Worm (Caenorhabditis elegans) whole organism, mixed stage, embryonic: Measurements from ENCODE around the gene srd-20.

Source experiments
- ceh-39 ChIP-seq: fragments of 150-350 bp; optimal IDR thresholded peaks from 2 replicates; lab custom pipeline; 2014; ENCODE audit warnings: missing biosample characterization, missing genetic modification characterization
- elt-1 ChIP-seq: sonication (generic microtip); optimal IDR thresholded peaks from 2 replicates; lab custom pipeline; 2017; ENCODE audit warnings: missing genetic modification characterization, mild to moderate bottlenecking, missing compliant biosample characterization, antibody characterized with exemption, moderate library complexity, borderline replicate concordance; ENCODE audit not compliant: insufficient read depth
- lin-13 ChIP-seq: fragments of 150-350 bp; optimal IDR thresholded peaks from 2 replicates; lab custom pipeline; 2014; ENCODE audit warnings: missing biosample characterization, missing genetic modification characterization
- lin-32 ChIP-seq: fragments of 200-800 bp; sonication (Bioruptor generic); optimal IDR thresholded peaks from 2 replicates; lab custom pipeline; 2018; ENCODE audit warnings: mild to moderate bottlenecking, missing genetic modification characterization, missing compliant biosample characterization
- lsy-2 ChIP-seq: fragments of 150-350 bp; optimal IDR thresholded peaks from 2 replicates; lab custom pipeline; 2014; ENCODE audit warnings: missing biosample characterization, missing genetic modification characterization
- mep-1 ChIP-seq: fragments of 150-350 bp; optimal IDR thresholded peaks from 2 replicates; lab custom pipeline; 2017; ENCODE audit warnings: missing biosample characterization, missing genetic modification reagents, missing genetic modification characterization, inconsistent platforms
- nhr-237 ChIP-seq: fragments of 150-350 bp; optimal IDR thresholded peaks from 2 replicates; lab custom pipeline; 2014; ENCODE audit warnings: missing biosample characterization, missing genetic modification characterization
- nhr-28 ChIP-seq: fragments of 150-350 bp; optimal IDR thresholded peaks from 2 replicates; lab custom pipeline; 2014; ENCODE audit warnings: missing biosample characterization, missing genetic modification characterization
- nhr-76 ChIP-seq: sonication (generic microtip); optimal IDR thresholded peaks from 2 replicates; lab custom pipeline; 2017; ENCODE audit warnings: missing biosample characterization, missing genetic modification characterization
- pha-4 ChIP-seq: fragments of 150-350 bp; optimal IDR thresholded peaks from 2 replicates; lab custom pipeline; 2018; ENCODE audit warnings: missing biosample characterization, missing genetic modification reagents, missing genetic modification characterization
- unc-39 ChIP-seq: fragments of 150-350 bp; optimal IDR thresholded peaks from 2 replicates; lab custom pipeline; 2014; ENCODE audit warnings: missing biosample characterization, missing genetic modification characterization
- unc-62 ChIP-seq: fragments of 150-350 bp; optimal IDR thresholded peaks from 2 replicates; lab custom pipeline; 2014; ENCODE audit warnings: missing biosample characterization, missing genetic modification reagents, missing genetic modification characterization

ce11 chrV:6063330-6063729, 7.9 kb downstream of the srd-20 start, which contains the start of gene Y38A10A.2:
- TF ChIP-seq nhr-28 (tag; lab: Kevin White, UChicago) (no peak), nhr-76 (tag; lab: Kevin White, UChicago) (no peak), elt-1 (tag; lab: Kevin White, UChicago) (no peak), mep-1 (tag; lab: Kevin White, UChicago) (no peak), lin-13 (tag; lab: Kevin White, UChicago) (no peak), lsy-2 (no peak), unc-39 (tag; lab: Kevin White, UChicago) (no peak), ceh-39 (tag; lab: Kevin White, UChicago) (no peak), pha-4 (tag; lab: Kevin White, UChicago) (no peak), lin-32 (GFP tag; lab: Kevin White, UChicago) (no peak), nhr-237 (no peak), unc-62 (GFP tag; lab: Kevin White, UChicago) (no peak)
